Worm (Caenorhabditis elegans): ENCODE results near the gene F21C10.4.

F21C10.4 gene

DNA sequence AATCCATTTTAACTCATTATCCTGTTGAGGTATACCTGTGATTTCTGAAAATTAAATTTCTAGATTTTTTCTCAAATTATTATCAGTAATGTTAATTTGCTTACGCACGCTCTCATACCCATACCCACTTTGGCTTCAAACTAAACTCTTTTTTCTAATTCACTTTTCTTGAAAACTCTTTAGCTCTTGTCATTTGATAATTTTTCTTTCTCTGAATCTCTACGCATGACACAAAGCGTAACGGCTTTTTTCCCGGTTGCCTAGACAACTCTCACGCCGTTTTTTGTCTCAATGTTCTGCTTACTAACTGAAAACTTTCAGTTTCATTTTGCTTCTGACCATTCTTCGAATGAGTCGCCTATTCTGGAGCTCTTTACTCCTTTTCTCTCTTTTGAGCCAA, 7.5 kb downstream of the F21C10.4 start, which contains the start of gene B0222.1:
Gene B0222.1 (plus strand): TSS at position 306 of the 400 bp plus-strand sequence.
- TF ChIP-seq lin-32 (GFP tag; optimal IDR thresholded peaks at IDR 0.05) (no peak), mep-1 (tag; optimal IDR thresholded peaks at IDR 0.05) (no peak), sptf-1 (tag; optimal IDR thresholded peaks at IDR 0.05) (no peak), ztf-11 (tag; optimal IDR thresholded peaks at IDR 0.05) (no peak)

DNA sequence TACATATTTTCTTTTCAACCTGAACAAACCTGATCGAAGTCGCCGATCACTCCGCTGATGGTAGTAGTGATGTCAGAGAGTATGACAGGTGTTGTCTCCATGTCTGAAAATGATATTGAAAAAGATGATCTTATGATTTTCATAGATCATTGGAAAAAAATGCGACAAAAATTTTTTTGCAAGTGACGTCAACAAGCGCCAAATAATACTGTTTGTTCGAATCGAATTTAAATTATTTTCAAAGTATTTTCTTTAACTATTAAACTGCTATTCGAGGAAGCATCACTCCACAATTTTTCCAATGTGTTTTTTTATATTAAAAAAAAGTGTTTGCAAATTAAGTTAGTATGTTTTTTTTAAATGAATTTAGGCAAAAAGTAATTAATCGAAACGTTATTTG, 11.2 kb downstream of the F21C10.4 start, which contains the start of gene pitr-2:
Gene pitr-2 (minus strand): TSS at position 101 of the 400 bp plus-strand sequence.
- no peak for TF ChIP-seq ztf-11 (tag; optimal IDR thresholded peaks at IDR 0.05)
- no peak for TF ChIP-seq zip-8 (tag; optimal IDR thresholded peaks at IDR 0.05)
- no peak for TF ChIP-seq mab-5 (tag; optimal IDR thresholded peaks at IDR 0.05)
- TF ChIP-seq unc-62 (GFP tag; optimal IDR thresholded peaks at IDR 0.05), result no peak
- no peak for TF ChIP-seq blmp-1 (tag; optimal IDR thresholded peaks at IDR 0.05)
- no peak for TF ChIP-seq nhr-28 (tag; optimal IDR thresholded peaks at IDR 0.05)
- no peak for TF ChIP-seq tbx-8 (GFP tag; optimal IDR thresholded peaks at IDR 0.05)
- no peak for TF ChIP-seq ham-2 (GFP tag; optimal IDR thresholded peaks at IDR 0.05)
- TF ChIP-seq cnd-1 (tag; optimal IDR thresholded peaks at IDR 0.05), result no peak
- TF ChIP-seq unc-39 (tag; optimal IDR thresholded peaks at IDR 0.05), result no peak
- no peak for TF ChIP-seq elt-3 (tag; optimal IDR thresholded peaks at IDR 0.05)
- no peak for TF ChIP-seq nhr-12 (tag; optimal IDR thresholded peaks at IDR 0.05)

DNA sequence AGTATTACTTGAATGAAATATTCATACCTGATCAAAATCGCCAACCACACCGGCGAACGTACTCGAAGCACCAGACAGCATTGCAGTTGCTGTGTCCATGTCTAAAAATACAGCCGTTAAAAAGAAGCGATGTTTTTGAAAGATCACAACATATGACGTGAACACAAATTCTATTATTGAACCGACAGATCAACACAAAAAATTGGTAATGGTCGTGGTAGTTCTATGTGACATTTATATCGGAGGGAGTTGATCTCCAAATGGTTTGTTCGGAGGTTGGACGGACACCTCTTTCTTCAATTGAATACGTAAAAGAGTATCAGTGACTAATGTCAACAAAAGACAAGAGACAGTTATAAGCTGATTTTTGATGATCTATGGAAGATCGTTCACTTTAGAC, 14.9 kb downstream of the F21C10.4 start, which contains the start of gene pitr-3:
Gene pitr-3 (minus strand): TSS at position 101 of the 400 bp plus-strand sequence.
- TF ChIP-seq tbx-8 (GFP tag; optimal IDR thresholded peaks at IDR 0.05) (no peak), hlh-1 (tag; optimal IDR thresholded peaks at IDR 0.05) (no peak), mab-5 (tag; optimal IDR thresholded peaks at IDR 0.05) (no peak), elt-1 (tag; optimal IDR thresholded peaks at IDR 0.05; ENCODE audit: borderline replicate concordance, insufficient read depth) (no peak), cnd-1 (tag; optimal IDR thresholded peaks at IDR 0.05) (no peak), nhr-28 (tag; optimal IDR thresholded peaks at IDR 0.05) (no peak), sptf-1 (tag; optimal IDR thresholded peaks at IDR 0.05) (no peak), ceh-39 (tag; optimal IDR thresholded peaks at IDR 0.05) (no peak), ceh-83 (GFP tag; optimal IDR thresholded peaks at IDR 0.05) (no peak), zip-8 (tag; optimal IDR thresholded peaks at IDR 0.05) (no peak), unc-120 (tag; optimal IDR thresholded peaks at IDR 0.05; ENCODE audit: poor library complexity, severe bottlenecking) (no peak), drap-1 (GFP tag; optimal IDR thresholded peaks at IDR 0.05) (no peak), bed-3 (GFP tag; optimal IDR thresholded peaks at IDR 0.05) (no peak), ceh-43 (GFP tag; optimal IDR thresholded peaks at IDR 0.05) (no peak)

DNA sequence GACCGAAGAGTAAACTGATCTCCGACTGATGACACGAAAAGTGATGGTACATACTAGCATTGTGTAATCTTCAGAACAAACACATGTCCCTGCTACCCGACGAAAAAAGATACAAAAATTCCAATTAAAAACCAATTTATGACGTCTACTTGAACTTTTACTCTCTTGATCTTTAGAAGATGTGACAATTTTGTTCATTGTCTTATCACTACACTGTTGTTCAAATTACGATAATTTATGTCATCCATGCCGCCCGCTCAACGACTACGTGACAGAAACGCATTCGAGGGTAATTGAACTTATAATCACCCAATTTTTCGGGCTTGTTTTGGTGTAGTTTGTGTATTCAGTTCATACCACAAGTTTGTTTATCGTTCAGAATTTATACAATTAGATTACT, 17.5 kb downstream of the F21C10.4 start:
- TF ChIP-seq nhr-28 (tag; optimal IDR thresholded peaks at IDR 0.05) (no peak), pha-4 (tag; optimal IDR thresholded peaks at IDR 0.05) (no peak), nhr-12 (tag; optimal IDR thresholded peaks at IDR 0.05) (no peak), bed-3 (GFP tag; optimal IDR thresholded peaks at IDR 0.05) (no peak), nhr-2 (tag; optimal IDR thresholded peaks at IDR 0.05) (no peak), sptf-1 (tag; optimal IDR thresholded peaks at IDR 0.05) (no peak), mab-5 (tag; optimal IDR thresholded peaks at IDR 0.05) (no peak), sem-2 (GFP tag; optimal IDR thresholded peaks at IDR 0.05) (no peak), flh-1 (GFP tag; optimal IDR thresholded peaks at IDR 0.05) (no peak), unc-39 (tag; optimal IDR thresholded peaks at IDR 0.05) (no peak), elt-3 (tag; optimal IDR thresholded peaks at IDR 0.05) (no peak), unc-62 (GFP tag; optimal IDR thresholded peaks at IDR 0.05) (no peak), drap-1 (GFP tag; optimal IDR thresholded peaks at IDR 0.05) (no peak), zip-8 (tag; optimal IDR thresholded peaks at IDR 0.05) (no peak), mls-2 (tag; optimal IDR thresholded peaks at IDR 0.05) (no peak), nhr-76 (tag; optimal IDR thresholded peaks at IDR 0.05) (no peak), tbx-8 (GFP tag; optimal IDR thresholded peaks at IDR 0.05) (no peak)

DNA sequence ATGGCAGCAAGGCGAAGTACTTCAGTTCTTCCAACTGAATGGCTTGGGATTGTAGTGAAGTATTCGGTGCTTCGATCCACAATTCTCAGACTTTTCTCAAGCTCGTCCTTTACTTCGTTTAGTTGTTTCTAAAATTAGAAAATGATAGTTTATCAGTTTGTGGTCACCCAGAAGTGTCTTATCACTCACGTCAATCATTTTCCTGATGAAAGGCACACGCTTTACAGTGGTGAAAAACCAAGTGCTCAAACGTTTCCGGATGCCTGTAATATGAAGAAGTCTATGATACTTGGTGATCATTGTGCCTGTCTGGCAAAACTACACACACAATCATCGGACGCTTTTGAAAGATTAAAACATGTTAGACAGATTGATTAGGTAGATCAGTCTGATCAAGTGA, 19.8 kb downstream of the F21C10.4 start:
- TF ChIP-seq blmp-1 (tag; optimal IDR thresholded peaks at IDR 0.05) (no peak), hlh-1 (tag; optimal IDR thresholded peaks at IDR 0.05) (no peak), sem-2 (GFP tag; optimal IDR thresholded peaks at IDR 0.05) (no peak), mep-1 (tag; optimal IDR thresholded peaks at IDR 0.05) (no peak), M03D4.4 (tag; optimal IDR thresholded peaks at IDR 0.05) (no peak), snpc-4 (tag; optimal IDR thresholded peaks at IDR 0.05) (no peak), mab-5 (tag; optimal IDR thresholded peaks at IDR 0.05) (no peak), tbx-8 (GFP tag; optimal IDR thresholded peaks at IDR 0.05) (no peak), sptf-1 (tag; optimal IDR thresholded peaks at IDR 0.05) (no peak), ceh-39 (tag; optimal IDR thresholded peaks at IDR 0.05) (no peak), ceh-83 (GFP tag; optimal IDR thresholded peaks at IDR 0.05) (no peak), ham-2 (GFP tag; optimal IDR thresholded peaks at IDR 0.05) (no peak), pha-4 (tag; optimal IDR thresholded peaks at IDR 0.05) (no peak), lin-32 (GFP tag; optimal IDR thresholded peaks at IDR 0.05) (no peak), flh-1 (GFP tag; optimal IDR thresholded peaks at IDR 0.05) (no peak)
